Fruit fly (Drosophila melanogaster): ENCODE results near the gene Eaf6.

The Eaf6 gene

DNA sequence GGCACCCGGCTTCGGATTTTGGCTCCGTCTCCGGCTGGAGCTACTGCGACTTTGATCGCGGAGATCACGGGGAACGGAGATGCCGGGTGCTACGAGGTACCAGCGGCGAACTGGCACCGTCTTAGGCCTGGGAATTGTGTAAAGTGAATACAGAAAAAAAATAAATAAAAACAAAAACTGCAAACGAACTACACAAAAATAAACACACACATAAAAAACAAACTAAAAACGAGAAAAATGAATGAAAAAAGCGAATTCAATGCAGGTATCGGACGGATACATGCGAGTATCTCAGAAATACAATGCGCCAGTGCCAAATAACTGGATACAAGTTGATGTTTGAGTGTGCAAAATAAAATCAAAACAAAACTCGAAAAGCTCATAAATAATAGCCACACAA is 28.3 kb downstream of the Eaf6 start (continued):
- TF ChIP-seq Smox (GFP tag; optimal IDR thresholded peaks at IDR 0.05) (no peak), CG10631 (GFP tag; optimal IDR thresholded peaks at IDR 0.05) (no peak), Ets96B (tag; optimal IDR thresholded peaks at IDR 0.05) (no peak), spab (GFP tag; optimal IDR thresholded peaks at IDR 0.05) (no peak), CG6854 (GFP tag; optimal IDR thresholded peaks at IDR 0.05) (no peak), Hr38 (GFP tag; optimal IDR thresholded peaks at IDR 0.05) (no peak), dsx (GFP tag; optimal IDR thresholded peaks at IDR 0.05; ENCODE audit: poor library complexity, severe bottlenecking) (no peak), fkh (GFP tag; optimal IDR thresholded peaks at IDR 0.05) (no peak), Blimp-1 (GFP tag; optimal IDR thresholded peaks at IDR 0.05) (no peak), CG10669 (GFP tag; optimal IDR thresholded peaks at IDR 0.05) (no peak), CG15336 (GFP tag; IDR thresholded peaks at IDR 0.05) (peak; percentile 85), fd85E (GFP tag; optimal IDR thresholded peaks at IDR 0.05) (no peak), CG31627 (GFP tag; optimal IDR thresholded peaks at IDR 0.05) (no peak), CG11294 (GFP tag; IDR thresholded peaks at IDR 0.05) (peak; percentile 39; the same call in 1 of the 2 replicates), Hr39 (GFP tag; optimal IDR thresholded peaks at IDR 0.05) (no peak), CG9139 (GFP tag; optimal IDR thresholded peaks at IDR 0.05) (no peak), Hr4 (GFP tag; optimal IDR thresholded peaks at IDR 0.05) (peak; percentile 39), CG32006 (GFP tag; optimal IDR thresholded peaks at IDR 0.05) (peak; percentile 35), CG4318 (GFP tag; optimal IDR thresholded peaks at IDR 0.05) (no peak), Eip93F (GFP tag; optimal IDR thresholded peaks at IDR 0.05) (no peak), CG8119 (GFP tag; IDR thresholded peaks at IDR 0.05) (peak; percentile 92), svp (GFP tag) (no peak), CG11762 (GFP tag; optimal IDR thresholded peaks at IDR 0.05; ENCODE audit: insufficient read depth) (no peak)

DNA sequence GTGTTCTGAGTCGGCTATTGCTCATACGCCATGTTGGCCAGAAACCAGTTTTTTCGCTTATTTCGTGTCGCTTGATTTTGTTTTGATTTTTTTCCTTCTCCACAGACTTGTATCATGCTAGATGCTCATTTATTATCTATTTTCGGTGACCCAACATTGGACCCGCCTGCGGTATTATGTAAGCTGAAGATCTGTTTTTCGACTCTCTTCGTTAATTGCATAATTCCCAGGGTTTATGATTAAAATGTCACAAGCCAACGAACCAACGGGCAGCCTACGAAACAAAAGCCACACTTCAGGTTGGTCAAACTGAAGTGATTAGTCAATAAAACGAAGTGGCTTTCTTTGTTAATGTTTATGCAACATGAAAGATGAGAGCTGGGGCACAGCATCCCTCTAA is 29.5 kb downstream of the Eaf6 start:
- no peak for TF ChIP-seq CG8319 (GFP tag; optimal IDR thresholded peaks at IDR 0.05)
- no peak for TF ChIP-seq CG34406 (GFP tag; optimal IDR thresholded peaks at IDR 0.05)
- TF ChIP-seq Smox (GFP tag; optimal IDR thresholded peaks at IDR 0.05) = no peak
- TF ChIP-seq CG3919 (GFP tag; optimal IDR thresholded peaks at IDR 0.05) = no peak
- TF ChIP-seq CG6276 (GFP tag; optimal IDR thresholded peaks at IDR 0.05) = no peak
- TF ChIP-seq Met (GFP tag; optimal IDR thresholded peaks at IDR 0.05) = no peak
- TF ChIP-seq Hr39 (GFP tag; optimal IDR thresholded peaks at IDR 0.05) = no peak

DNA sequence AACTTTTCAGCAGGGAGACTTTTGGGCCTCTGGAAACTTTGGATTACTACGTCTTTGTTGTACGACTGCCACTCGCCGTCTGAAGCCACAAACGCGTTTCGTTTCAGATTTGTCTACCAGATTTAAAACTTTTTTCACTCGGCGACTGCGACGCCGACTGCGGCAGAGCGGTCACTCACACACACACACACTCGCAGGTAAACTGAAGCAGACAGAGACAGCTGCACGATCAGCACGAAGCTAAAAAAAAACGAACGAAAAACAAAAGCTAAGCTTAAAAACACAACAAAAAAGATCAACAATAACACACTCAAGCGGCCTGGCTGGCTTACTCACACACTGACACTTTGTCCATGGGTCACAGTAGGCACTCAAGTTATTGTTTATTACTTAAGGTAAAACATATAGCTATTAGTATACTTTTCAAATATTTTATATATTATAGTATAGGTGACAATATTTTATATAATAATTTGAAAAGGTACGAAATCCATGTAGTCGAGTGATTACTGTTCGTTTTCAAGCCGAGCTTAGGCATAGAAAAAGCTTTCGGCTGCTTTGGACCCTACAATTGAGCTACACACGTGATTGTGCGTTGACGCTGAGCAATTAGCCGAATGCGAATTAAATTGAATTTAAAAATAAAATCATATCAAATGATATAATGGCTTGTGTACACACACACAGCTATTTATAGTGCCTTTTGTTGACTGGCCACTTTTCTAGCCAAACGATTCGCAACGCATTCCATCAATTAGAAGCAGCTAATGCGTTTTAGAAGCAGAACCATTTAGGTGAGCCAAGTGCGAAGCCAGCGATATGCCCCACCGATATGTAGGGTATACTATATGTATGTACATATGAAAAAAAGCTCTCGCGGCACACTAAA is 30.6 kb downstream of the Eaf6 start, which contains the start of gene Msr-110:
Gene Msr-110, minus strand, starts transcription at position 99 of the 889 bp plus-strand sequence.
- peak; percentile 92 for TF ChIP-seq CG11294 (GFP tag; IDR thresholded peaks at IDR 0.05)
- TF ChIP-seq CG32006 (GFP tag; optimal IDR thresholded peaks at IDR 0.05) = peak; percentile 98
- peak; percentile 72 for TF ChIP-seq lz (GFP tag; optimal IDR thresholded peaks at IDR 0.05)
- TF ChIP-seq CG6276 (GFP tag; optimal IDR thresholded peaks at IDR 0.05) = peak; percentile 95
- peak; percentile 96 for TF ChIP-seq Sox102F (GFP tag; optimal IDR thresholded peaks at IDR 0.05)
- TF ChIP-seq Blimp-1 (GFP tag; optimal IDR thresholded peaks at IDR 0.05) = no peak
- TF ChIP-seq CG15336 (GFP tag; IDR thresholded peaks at IDR 0.05) = peak; percentile 97
- TF ChIP-seq CG11902 (GFP tag; optimal IDR thresholded peaks at IDR 0.05) = peak; percentile 84
- peak; percentile 74 for TF ChIP-seq dsx (GFP tag; optimal IDR thresholded peaks at IDR 0.05; ENCODE audit: poor library complexity, severe bottlenecking)
- TF ChIP-seq achi (GFP tag; optimal IDR thresholded peaks at IDR 0.05) = peak; percentile 94
- peak; percentile 71 for TF ChIP-seq Hr39 (GFP tag; optimal IDR thresholded peaks at IDR 0.05)
- peak; percentile 96 for TF ChIP-seq CG6808 (GFP tag; optimal IDR thresholded peaks at IDR 0.05)
- TF ChIP-seq ss (GFP tag; optimal IDR thresholded peaks at IDR 0.05) = peak; percentile 97 to 99
- TF ChIP-seq Hr4 (GFP tag; optimal IDR thresholded peaks at IDR 0.05) = peak; percentile 98
- TF ChIP-seq Ets96B (tag; optimal IDR thresholded peaks at IDR 0.05) = peak; percentile 81
- peak; percentile 92 for TF ChIP-seq dac (GFP tag; optimal IDR thresholded peaks at IDR 0.05)
- peak; percentile 90 for TF ChIP-seq svp (GFP tag)
- TF ChIP-seq CG11762 (GFP tag; optimal IDR thresholded peaks at IDR 0.05; ENCODE audit: insufficient read depth) = peak; percentile 87
- peak; percentile 69 for TF ChIP-seq cyc (GFP tag; optimal IDR thresholded peaks at IDR 0.05)
- peak; percentile 91 for TF ChIP-seq OdsH (GFP tag; optimal IDR thresholded peaks at IDR 0.05)
- peak; percentile 93 for TF ChIP-seq CG3919 (GFP tag; optimal IDR thresholded peaks at IDR 0.05)
- peak; percentile 86 for TF ChIP-seq CG6792 (GFP tag; optimal IDR thresholded peaks at IDR 0.05)
- peak; percentile 97 for TF ChIP-seq CG8119 (GFP tag; IDR thresholded peaks at IDR 0.05)
- TF ChIP-seq CG8632 (GFP tag; optimal IDR thresholded peaks at IDR 0.05) = peak; percentile 91
- TF ChIP-seq CG16779 (tag; optimal IDR thresholded peaks at IDR 0.05) = peak; percentile 97
- no peak for TF ChIP-seq Hr38 (GFP tag; optimal IDR thresholded peaks at IDR 0.05)
- peak; percentile 86 for TF ChIP-seq esn (GFP tag; optimal IDR thresholded peaks at IDR 0.05)
- TF ChIP-seq Smox (GFP tag; optimal IDR thresholded peaks at IDR 0.05) = peak; percentile 83
- peak; percentile 97 for TF ChIP-seq CG4318 (GFP tag; optimal IDR thresholded peaks at IDR 0.05)
- TF ChIP-seq Ets21C (GFP tag; optimal IDR thresholded peaks at IDR 0.05) = peak; percentile 50
- TF ChIP-seq fd85E (GFP tag; optimal IDR thresholded peaks at IDR 0.05) = peak; percentile 77
- peak; percentile 97 for TF ChIP-seq Eip78C (GFP tag)

All from whole organism, prepupa.